Worm (Caenorhabditis elegans) whole organism, L2 larva: Measurements from ENCODE around the gene ugt-21.

Experiments used
- skn-1 ChIP-seq: sonication (generic microtip); optimal IDR thresholded peaks from 2 replicates; lab custom pipeline; 2017; ENCODE audit warnings: missing biosample characterization, missing genetic modification characterization
- unc-55 ChIP-seq: fragments of 150-350 bp; sonication (generic microtip); optimal IDR thresholded peaks from 3 replicates; lab custom pipeline; 2014; ENCODE audit warnings: missing biosample characterization, missing genetic modification reagents, missing genetic modification characterization
- ztf-4 ChIP-seq: fragments of 150-350 bp; optimal IDR thresholded peaks from 2 replicates; lab custom pipeline; 2014; ENCODE audit warnings: missing biosample characterization, missing genetic modification characterization

ce11 chrIV:9534342-9534741, 34.2 kb downstream of the ugt-21 start:
- TF ChIP-seq ztf-4 (tag; lab: Kevin White, UChicago): no peak
- TF ChIP-seq skn-1 (tag; lab: Kevin White, UChicago): no peak
- TF ChIP-seq unc-55 (GFP tag; lab: Kevin White, UChicago): no peak
